Worm (Caenorhabditis elegans) whole organism, L4 larva: ENCODE data around the gene C01G10.6.

ENCODE experiments used
- R02D3.7 ChIP-seq: fragments of 150-350 bp; sonication (generic microtip); optimal IDR thresholded peaks from 3 replicates; lab custom pipeline; 2014; ENCODE audit warnings: missing biosample characterization, missing genetic modification characterization
- T20F7.1 ChIP-seq: fragments of 200-800 bp; sonication (Bioruptor generic); optimal IDR thresholded peaks from 2 replicates; lab custom pipeline; 2018; ENCODE audit warnings: mild to moderate bottlenecking, missing genetic modification characterization, missing compliant biosample characterization
- ceh-32 ChIP-seq: sonication (generic microtip); optimal IDR thresholded peaks from 2 replicates; lab custom pipeline; 2016; ENCODE audit warnings: mild to moderate bottlenecking, missing genetic modification characterization, missing compliant biosample characterization; ENCODE audit not compliant: poor library complexity
- mep-1 ChIP-seq: fragments of 150-350 bp; sonication (generic microtip); optimal IDR thresholded peaks from 3 replicates; lab custom pipeline; 2014; ENCODE audit warnings: missing biosample characterization, missing genetic modification characterization
- nhr-237 ChIP-seq: sonication (generic microtip); optimal IDR thresholded peaks from 2 replicates; lab custom pipeline; 2017; ENCODE audit warnings: missing biosample characterization, missing genetic modification characterization
- nhr-76 ChIP-seq: fragments of 150-350 bp; optimal IDR thresholded peaks from 2 replicates; lab custom pipeline; 2014; ENCODE audit warnings: missing biosample characterization, missing genetic modification characterization
- pha-4 ChIP-seq, 2 experiments: fragments of 150-350 bp in 1 of 2; fragments of 200-800 bp in 1 of 2; sonication (Bioruptor generic) in 1 of 2; IDR thresholded peaks in 1 of 2; optimal IDR thresholded peaks in 1 of 2; 2 replicates each; pipeline versions ENCODE4 v1.3.6 to Lab custom; 2014 to 2022; ENCODE audit warnings: missing genetic modification characterization in 2 of 2, missing genetic modification reagents in 2 of 2, missing biosample characterization in 1 of 2, missing compliant biosample characterization in 1 of 2
- skn-1 ChIP-seq: fragments of 150-350 bp; optimal IDR thresholded peaks from 2 replicates; lab custom pipeline; 2014; ENCODE audit warnings: missing biosample characterization, missing genetic modification characterization
- ztf-11 ChIP-seq: fragments of 150-350 bp; optimal IDR thresholded peaks from 2 replicates; lab custom pipeline; 2014; ENCODE audit warnings: missing biosample characterization, missing genetic modification characterization

DNA sequence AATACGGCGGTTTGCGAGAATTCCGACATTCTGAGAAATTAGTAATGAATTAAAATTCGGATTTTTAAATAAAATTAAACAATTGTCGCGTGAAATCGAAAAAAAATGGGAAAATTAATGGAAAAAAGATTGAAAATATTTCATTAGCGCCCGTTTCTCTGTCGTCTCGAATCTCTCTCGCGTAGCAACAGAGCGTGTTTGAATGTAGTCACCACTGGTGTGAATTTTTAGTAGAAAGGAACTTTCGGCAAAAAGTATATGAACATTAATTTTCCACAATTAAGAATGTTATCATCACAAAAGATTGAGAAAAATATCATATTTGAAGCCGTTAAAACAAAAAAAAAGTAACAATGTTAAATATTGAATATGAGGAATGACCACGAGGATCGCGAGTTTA lies 49.3 kb downstream of the C01G10.6 start, which contains the start of gene aipl-1:
- TF ChIP-seq pha-4 (GFP tag; IDR thresholded peaks at IDR 0.05; lab: Robert Waterston, UW) (no peak), pha-4 (tag; optimal IDR thresholded peaks at IDR 0.05; lab: Kevin White, UChicago) (peak; percentile 47), ceh-32 (tag; lab: Kevin White, UChicago) (no peak), nhr-237 (no peak), T20F7.1 (peak; percentile 30), ztf-11 (tag; lab: Kevin White, UChicago) (no peak), nhr-76 (no peak), skn-1 (tag; lab: Kevin White, UChicago) (no peak), mep-1 (tag; lab: Kevin White, UChicago) (no peak), R02D3.7 (tag; lab: Kevin White, UChicago) (no peak)
